Fruit fly (Drosophila melanogaster) whole organism: Measurements from ENCODE around the gene CG4198.

Experiments used
- CG8478 ChIP-seq: fragments of >200 bp; optimal IDR thresholded peaks from 2 replicates; lab custom pipeline; 2018; ENCODE audit warnings: inconsistent platforms
- Dll ChIP-seq: fragments of >200 bp; optimal IDR thresholded peaks from 2 replicates; lab custom pipeline; 2017
- EcR ChIP-seq, 2 experiments: fragments of >200 bp; optimal IDR thresholded peaks; 2 replicates each; lab custom pipeline; 2017; ENCODE audit warnings: missing biosample characterization in 2 of 2, missing genetic modification characterization in 2 of 2, missing genetic modification reagents in 2 of 2
- pan ChIP-seq: fragments of >200 bp; optimal IDR thresholded peaks from 2 replicates; lab custom pipeline; 2017
- psq ChIP-seq: fragments of >200 bp; optimal IDR thresholded peaks from 2 replicates; lab custom pipeline; 2017

DNA sequence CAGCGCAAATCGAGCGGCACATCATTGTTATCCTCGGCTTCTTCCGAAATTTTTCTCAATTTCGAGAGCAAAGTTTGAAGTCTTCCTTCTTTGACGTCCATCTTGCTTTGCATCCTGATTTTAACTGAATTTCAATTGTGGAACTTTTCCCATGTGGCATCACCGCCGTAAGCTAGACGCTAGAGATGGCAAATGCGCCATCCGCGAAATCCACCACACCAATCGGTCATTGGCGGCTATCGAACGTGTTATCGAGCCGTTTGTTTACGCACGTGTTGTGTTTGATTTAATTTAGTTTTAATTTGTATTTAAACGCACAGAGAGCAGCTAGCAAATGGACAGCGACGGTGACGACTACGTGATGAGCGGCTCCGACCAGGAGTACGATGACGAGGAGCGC is 4.1 kb downstream of the CG4198 start, which contains the start of the genes CG15930 and Sas10:
- no peak for TF ChIP-seq EcR (GFP tag; optimal IDR thresholded peaks at IDR 0.05; lab: Kevin White, UChicago)
- no peak for TF ChIP-seq Dll (lab: Kevin White, UChicago)
- TF ChIP-seq CG8478 (lab: Kevin White, UChicago): no peak
- TF ChIP-seq psq (lab: Kevin White, UChicago): no peak
- TF ChIP-seq pan (lab: Kevin White, UChicago): no peak
